Fruit fly (Drosophila melanogaster): ENCODE measurements around the gene corto.

The corto gene

DNA sequence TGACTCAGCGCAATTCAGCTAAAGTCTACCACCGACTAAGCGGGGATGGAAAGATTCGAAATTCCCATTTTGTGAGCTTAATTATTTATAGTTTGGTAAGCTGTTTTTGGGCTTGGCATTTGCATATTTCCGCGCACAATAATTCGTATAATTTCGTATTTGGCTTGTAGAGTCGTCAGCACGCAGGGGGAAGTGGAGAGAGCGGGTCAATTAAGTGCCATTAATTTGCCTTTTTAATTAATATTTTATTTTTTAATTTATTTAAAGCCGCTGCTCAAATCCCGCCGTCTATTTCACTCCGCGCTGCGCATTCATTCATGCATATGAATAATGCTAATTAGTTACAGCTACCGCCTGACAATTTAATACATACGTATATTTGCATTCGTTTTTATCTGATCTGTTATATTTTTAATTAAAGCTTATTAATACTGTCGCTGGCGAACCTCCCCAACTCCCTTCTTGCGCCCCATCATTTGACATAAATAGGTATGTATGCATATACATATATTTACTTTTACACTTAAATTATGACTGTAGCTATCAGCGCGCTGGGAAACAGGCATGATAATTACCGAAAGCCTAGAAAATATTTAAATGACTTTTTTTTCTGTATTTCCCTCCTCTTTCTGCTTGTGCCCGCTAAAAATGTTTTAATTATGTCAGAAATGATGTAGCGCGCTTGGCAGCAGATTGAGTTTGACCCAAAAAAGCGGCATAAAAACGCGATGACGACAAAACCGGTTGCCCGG lies 6.9 kb downstream of the corto start:
- TF ChIP-seq cic (GFP tag; optimal IDR thresholded peaks at IDR 0.05), result no peak
- TF ChIP-seq CG33017 (tag; optimal IDR thresholded peaks at IDR 0.05), result no peak
- peak; percentile 3 for TF ChIP-seq tj (GFP tag; optimal IDR thresholded peaks at IDR 0.05)

DNA sequence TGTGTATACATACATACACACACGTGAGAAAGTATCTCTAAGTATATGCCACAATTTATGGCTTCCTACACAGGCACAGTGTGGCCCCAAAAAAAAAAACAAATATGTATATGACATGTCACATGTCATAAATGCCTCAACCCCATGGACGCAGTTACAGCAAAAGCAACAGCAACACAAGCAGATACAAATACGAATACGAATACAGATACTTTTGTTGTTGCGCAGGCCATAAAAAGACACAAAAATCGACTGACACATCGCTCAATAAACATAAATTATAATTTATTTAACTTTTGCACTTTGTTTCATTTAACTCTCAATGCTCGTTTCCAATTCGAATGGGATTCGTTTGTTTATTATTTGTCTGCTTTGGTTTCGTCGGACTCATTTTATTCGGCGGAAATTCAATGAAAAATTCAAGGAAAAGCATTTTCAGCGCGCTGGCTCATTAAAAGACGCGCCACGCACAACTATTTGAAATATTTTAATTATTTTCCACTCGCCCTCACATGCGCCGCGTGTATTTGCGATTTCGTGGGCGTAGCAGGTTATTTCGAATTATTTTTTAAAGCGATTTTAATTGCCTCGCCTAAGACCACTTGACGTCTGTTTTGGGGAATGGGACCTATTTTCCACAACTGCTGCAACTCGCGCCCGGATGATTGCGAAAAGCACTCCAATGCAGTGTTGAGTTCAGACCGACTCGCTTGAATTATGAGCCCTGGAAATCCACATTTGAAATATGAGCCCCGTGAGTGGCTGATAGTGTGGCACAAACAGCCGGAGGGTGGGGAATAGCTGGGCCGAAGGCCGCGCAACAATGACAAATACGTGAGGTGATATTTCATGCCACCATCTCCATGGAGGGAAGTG lies 9.8 kb downstream of the corto start:
- TF ChIP-seq CG7101 (tag; optimal IDR thresholded peaks at IDR 0.05), result no peak
- TF ChIP-seq cic (GFP tag; optimal IDR thresholded peaks at IDR 0.05), result no peak
- TF ChIP-seq ovo (GFP tag; optimal IDR thresholded peaks at IDR 0.05), result no peak
- no peak for TF ChIP-seq CG1620 (GFP tag; optimal IDR thresholded peaks at IDR 0.05)
- TF ChIP-seq CG5204 (GFP tag; optimal IDR thresholded peaks at IDR 0.05), result no peak
- no peak for TF ChIP-seq Clk (GFP tag; optimal IDR thresholded peaks at IDR 0.05)
- TF ChIP-seq Hr96 (GFP tag; optimal IDR thresholded peaks at IDR 0.05), result no peak
- no peak for TF ChIP-seq CG7045 (GFP tag; optimal IDR thresholded peaks at IDR 0.05)
- TF ChIP-seq tj (GFP tag; optimal IDR thresholded peaks at IDR 0.05), result no peak
- no peak for TF ChIP-seq CG11617 (GFP tag; optimal IDR thresholded peaks at IDR 0.05)
- no peak for TF ChIP-seq pad (GFP tag; optimal IDR thresholded peaks at IDR 0.05)
- TF ChIP-seq Crg-1 (GFP tag; optimal IDR thresholded peaks at IDR 0.05), result no peak
- no peak for TF ChIP-seq bab1 (GFP tag; optimal IDR thresholded peaks at IDR 0.05)
- TF ChIP-seq CG33017 (tag; optimal IDR thresholded peaks at IDR 0.05), result no peak
- no peak for TF ChIP-seq CG14711 (tag; optimal IDR thresholded peaks at IDR 0.05)
- no peak for TF ChIP-seq Mnt (GFP tag; optimal IDR thresholded peaks at IDR 0.05)
- no peak for TF ChIP-seq kay (GFP tag; ENCODE audit: borderline replicate concordance)
- no peak for TF ChIP-seq CG12768 (GFP tag; optimal IDR thresholded peaks at IDR 0.05)

DNA sequence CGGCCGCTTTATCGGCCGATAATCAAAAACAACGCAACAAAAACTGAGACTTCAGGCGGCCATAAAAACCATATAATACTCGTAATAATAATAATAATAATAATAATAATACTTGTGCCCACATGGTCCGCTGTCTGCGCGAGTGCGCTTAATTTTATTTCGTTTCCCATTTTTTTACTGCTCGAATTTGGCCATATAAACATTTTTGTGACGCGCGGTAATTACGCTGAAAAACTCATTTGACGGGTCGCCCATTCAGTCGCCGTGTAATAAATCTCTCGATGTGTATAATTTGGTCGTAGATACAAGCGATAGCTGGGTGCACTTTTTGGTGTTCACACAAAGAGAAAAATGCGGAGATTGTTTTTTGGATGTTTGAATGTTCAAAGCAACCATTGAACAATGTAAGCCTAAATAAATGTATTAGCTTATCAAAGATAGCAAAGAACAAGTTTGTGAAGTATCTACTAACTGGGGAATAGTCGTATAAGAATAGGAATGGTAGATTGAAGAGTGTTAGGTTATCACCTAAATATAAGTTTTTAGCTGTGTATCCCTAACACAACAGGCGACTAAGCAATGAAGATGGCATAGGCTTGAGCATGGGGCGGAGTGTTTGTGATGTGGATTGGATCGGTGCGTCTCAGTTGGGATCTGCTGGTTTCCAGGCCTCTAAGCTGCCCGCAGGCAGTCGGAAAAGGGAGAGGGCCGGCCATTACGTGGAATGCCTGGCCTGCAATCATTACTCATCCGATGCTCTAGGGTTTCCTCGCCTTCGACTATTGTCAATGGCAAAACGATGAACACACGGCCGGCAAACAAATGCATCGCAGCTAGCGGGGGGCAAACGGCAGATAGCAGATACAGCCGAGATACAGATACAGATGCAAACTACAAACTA lies 10.7 kb downstream of the corto start:
- TF ChIP-seq bab1 (GFP tag; optimal IDR thresholded peaks at IDR 0.05), result no peak
- TF ChIP-seq tj (GFP tag; optimal IDR thresholded peaks at IDR 0.05), result no peak
- TF ChIP-seq pad (GFP tag; optimal IDR thresholded peaks at IDR 0.05), result no peak
- no peak for TF ChIP-seq CG5204 (GFP tag; optimal IDR thresholded peaks at IDR 0.05)
- TF ChIP-seq Mnt (GFP tag; optimal IDR thresholded peaks at IDR 0.05), result no peak
- TF ChIP-seq cic (GFP tag; optimal IDR thresholded peaks at IDR 0.05), result no peak

DNA sequence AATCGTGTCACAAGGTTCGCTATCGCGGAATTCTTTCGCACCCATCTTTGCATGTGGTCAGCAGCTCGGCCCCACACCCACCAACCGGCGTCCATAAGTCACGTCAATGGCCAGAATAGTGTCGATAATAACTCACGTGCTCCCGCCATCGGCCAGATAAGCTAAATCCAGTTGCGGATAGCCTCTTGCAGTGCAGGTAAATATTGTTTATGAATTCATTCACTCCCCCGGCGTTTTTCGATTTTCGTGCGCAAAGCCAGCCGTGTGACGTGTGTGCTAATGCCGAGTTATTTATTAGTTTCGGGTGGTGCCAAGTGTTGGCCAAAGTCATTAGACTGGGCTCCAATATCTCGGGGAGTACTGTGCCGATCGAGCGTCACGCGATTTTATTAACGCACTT lies 13.1 kb downstream of the corto start:
- TF ChIP-seq CG1620 (GFP tag; optimal IDR thresholded peaks at IDR 0.05), result no peak
- no peak for TF ChIP-seq CG5204 (GFP tag; optimal IDR thresholded peaks at IDR 0.05)
- no peak for TF ChIP-seq CG12768 (GFP tag; optimal IDR thresholded peaks at IDR 0.05)
- no peak for TF ChIP-seq Mnt (GFP tag; optimal IDR thresholded peaks at IDR 0.05)
- no peak for TF ChIP-seq Crg-1 (GFP tag; optimal IDR thresholded peaks at IDR 0.05)
- TF ChIP-seq pad (GFP tag; optimal IDR thresholded peaks at IDR 0.05), result no peak
- TF ChIP-seq Hr96 (GFP tag; optimal IDR thresholded peaks at IDR 0.05), result no peak
- TF ChIP-seq CG14711 (tag; optimal IDR thresholded peaks at IDR 0.05), result no peak
- no peak for TF ChIP-seq CG7101 (tag; optimal IDR thresholded peaks at IDR 0.05)

DNA sequence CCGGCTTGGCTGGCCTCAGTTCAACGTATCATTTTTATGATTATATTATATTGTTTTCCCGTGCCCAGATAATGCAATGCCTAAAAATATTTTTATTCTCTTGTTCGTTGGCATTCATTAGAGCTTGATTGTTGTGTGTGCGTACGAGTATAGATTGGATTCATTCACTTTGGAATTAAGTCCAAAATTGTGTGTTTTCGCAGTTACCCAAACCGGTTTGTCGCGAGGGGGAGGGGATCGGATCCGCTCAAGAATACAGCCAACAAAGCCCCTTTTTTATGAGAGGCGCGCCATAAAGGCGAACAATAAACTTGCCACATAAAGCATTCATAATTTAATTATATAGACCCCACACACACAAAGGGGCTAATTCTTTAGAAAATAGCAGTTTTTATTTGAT lies 19.5 kb downstream of the corto start:
- no peak for TF ChIP-seq CG14711 (tag; optimal IDR thresholded peaks at IDR 0.05)
- no peak for TF ChIP-seq CG7045 (GFP tag; optimal IDR thresholded peaks at IDR 0.05)
- no peak for TF ChIP-seq CG5204 (GFP tag; optimal IDR thresholded peaks at IDR 0.05)
- no peak for TF ChIP-seq Hr96 (GFP tag; optimal IDR thresholded peaks at IDR 0.05)
- TF ChIP-seq Mnt (GFP tag; optimal IDR thresholded peaks at IDR 0.05), result no peak
- TF ChIP-seq pad (GFP tag; optimal IDR thresholded peaks at IDR 0.05), result no peak

DNA sequence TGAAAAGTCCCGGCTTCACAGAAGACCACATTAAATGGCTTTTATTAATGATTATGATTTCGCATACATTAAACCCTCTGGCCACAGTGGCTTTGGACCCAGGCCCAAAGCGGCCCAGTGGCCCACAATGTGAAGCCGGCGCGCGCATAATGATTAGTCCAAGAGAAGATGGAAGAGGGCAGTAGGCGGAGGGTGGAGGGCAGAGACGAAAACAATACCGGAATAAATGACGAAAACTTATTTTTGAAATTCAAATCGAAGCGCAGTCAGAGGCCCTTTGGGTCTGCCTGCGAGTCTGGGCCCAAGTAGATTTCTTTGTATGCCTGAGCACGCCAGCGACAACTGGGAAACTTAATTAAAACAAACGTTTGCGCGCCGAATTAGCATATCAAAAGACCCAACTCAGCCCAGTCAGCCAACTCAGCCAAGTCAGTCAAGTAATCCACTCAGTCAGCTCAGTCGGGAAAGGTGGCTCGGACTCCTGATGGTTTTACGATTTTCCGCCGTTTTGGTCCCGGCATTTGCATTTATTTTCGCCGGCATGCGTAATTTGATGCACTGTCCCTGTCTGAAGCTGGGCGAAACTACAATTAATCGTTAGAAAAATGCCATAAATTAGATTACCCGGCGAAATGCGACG lies 20.2 kb downstream of the corto start:
- TF ChIP-seq cic (GFP tag; optimal IDR thresholded peaks at IDR 0.05) (no peak), tj (GFP tag; optimal IDR thresholded peaks at IDR 0.05) (peak; percentile 19)

DNA sequence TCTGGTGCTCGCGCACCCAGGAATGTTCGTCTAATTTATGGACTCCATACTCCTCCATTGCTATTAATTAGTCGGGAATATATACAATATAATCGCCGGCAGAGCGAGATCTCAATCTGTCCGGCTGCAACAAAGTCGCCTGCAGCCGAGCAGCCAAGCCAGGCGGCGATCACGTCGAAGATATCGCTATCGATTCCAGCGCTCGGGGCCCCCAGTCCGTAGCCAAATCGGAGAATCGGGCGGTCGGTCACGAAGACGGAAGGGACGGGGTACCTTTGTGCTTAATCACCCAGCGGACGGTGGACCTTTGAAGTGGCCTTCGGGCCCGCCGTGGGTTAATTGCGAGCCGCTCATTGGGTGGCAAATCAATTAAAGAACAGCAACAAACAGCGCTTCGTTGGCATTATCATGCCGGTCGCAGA lies 21.2 kb downstream of the corto start:
- TF ChIP-seq CG14711 (tag; optimal IDR thresholded peaks at IDR 0.05) (no peak), Crg-1 (GFP tag; optimal IDR thresholded peaks at IDR 0.05) (no peak), tj (GFP tag; optimal IDR thresholded peaks at IDR 0.05) (no peak), bab1 (GFP tag; optimal IDR thresholded peaks at IDR 0.05) (no peak), CG5204 (GFP tag; optimal IDR thresholded peaks at IDR 0.05) (no peak)
